Worm (Caenorhabditis elegans): ENCODE data around the gene Y39A1A.18.

ce11 chrIII:10709676-10710075 is 15.4 kb upstream of the Y39A1A.18 start:
- TF ChIP-seq zag-1 (tag; optimal IDR thresholded peaks at IDR 0.05): no peak
- no peak for TF ChIP-seq ztf-11 (tag; optimal IDR thresholded peaks at IDR 0.05)
- no peak for TF ChIP-seq lin-39 (tag; optimal IDR thresholded peaks at IDR 0.05)
- TF ChIP-seq nhr-237 (tag; optimal IDR thresholded peaks at IDR 0.05): no peak
- no peak for TF ChIP-seq nhr-25 (tag; optimal IDR thresholded peaks at IDR 0.05)
- TF ChIP-seq ZK546.5 (tag; optimal IDR thresholded peaks at IDR 0.05): no peak
- TF ChIP-seq tbx-2 (tag; optimal IDR thresholded peaks at IDR 0.05): no peak
- no peak for TF ChIP-seq pha-4 (tag; optimal IDR thresholded peaks at IDR 0.05)
- TF ChIP-seq jun-1 (tag; optimal IDR thresholded peaks at IDR 0.05): no peak
- TF ChIP-seq ceh-16 (tag; optimal IDR thresholded peaks at IDR 0.05): no peak
- TF ChIP-seq R02D3.7 (tag; optimal IDR thresholded peaks at IDR 0.05): no peak
- no peak for TF ChIP-seq ztf-4 (tag; optimal IDR thresholded peaks at IDR 0.05)
- TF ChIP-seq fos-1 (tag; optimal IDR thresholded peaks at IDR 0.05): no peak
- no peak for TF ChIP-seq daf-12 (tag; optimal IDR thresholded peaks at IDR 0.05)
